Fruit fly (Drosophila melanogaster) Kc167 (cell line): Measurements from ENCODE around the gene lwr.

ENCODE experiments used
- Myc ChIP-seq: fragments of >200 bp; optimal IDR thresholded peaks from 2 replicates; lab custom pipeline; 2017; ENCODE audit warnings: missing external identifiers
- Sin3A ChIP-seq: fragments of >200 bp; optimal IDR thresholded peaks from 2 replicates; lab custom pipeline; 2018; ENCODE audit warnings: missing external identifiers
- insv ChIP-seq: fragments of >200 bp; optimal IDR thresholded peaks from 3 replicates; lab custom pipeline; 2018; ENCODE audit warnings: missing external identifiers
- psq ChIP-seq: fragments of >200 bp; optimal IDR thresholded peaks from 2 replicates; lab custom pipeline; 2017; ENCODE audit warnings: missing external identifiers
- ttk ChIP-seq: sonication (Bioruptor generic); optimal IDR thresholded peaks from 2 replicates; lab custom pipeline; 2017; ENCODE audit warnings: missing external identifiers

dm6 chr2L:530245-530644 is 12.1 kb downstream of the lwr start:
- TF ChIP-seq ttk (lab: Kevin White, UChicago) (no peak), Myc (lab: Kevin White, UChicago) (no peak), Sin3A (lab: Kevin White, UChicago) (no peak), insv (lab: Kevin White, UChicago) (no peak), psq (no peak)
